Worm (Caenorhabditis elegans): Measurements from ENCODE around the gene Y97E10AR.2.

- peak; percentile 68 for TF ChIP-seq blmp-1 (tag; optimal IDR thresholded peaks at IDR 0.05)
- TF ChIP-seq aly-2 (tag; optimal IDR thresholded peaks at IDR 0.05): no peak
- TF ChIP-seq elt-3 (tag; optimal IDR thresholded peaks at IDR 0.05): no peak
- no peak for TF ChIP-seq mdl-1 (tag; optimal IDR thresholded peaks at IDR 0.05)
Observed at ce11 chrV:8044957-8045356, 49.0 kb downstream of the Y97E10AR.2 start.
